Worm (Caenorhabditis elegans) whole organism, midembryonic: ENCODE data around the gene fbxb-30.
"Not testable (repeated sequence)": the region's sequence is repeated elsewhere in the genome, so short reads cannot be mapped to it uniquely, and the experiment has no call there.

ENCODE experiments used
- T22C8.4 ChIP-seq: fragments of 200-800 bp; sonication (Bioruptor generic); IDR thresholded peaks from 2 replicates; pipeline ENCODE4 v1.3.6; 2022; ENCODE audit warnings: missing genetic modification characterization, missing compliant biosample characterization
- cog-1 ChIP-seq: sonication (generic microtip); optimal IDR thresholded peaks from 2 replicates; lab custom pipeline; 2016; ENCODE audit warnings: missing genetic modification characterization, missing compliant biosample characterization
- flt-1 ChIP-seq: fragments of 200-800 bp; sonication (Bioruptor generic); IDR thresholded peaks from 2 replicates; pipeline ENCODE4 v1.3.6; 2022; ENCODE audit warnings: missing genetic modification characterization, missing compliant biosample characterization
- klf-2 ChIP-seq: fragments of 200-800 bp; sonication (Bioruptor generic); conservative IDR thresholded peaks from 2 replicates; pipeline ENCODE4 v1.3.6; 2022; ENCODE audit warnings: missing genetic modification reagents, missing genetic modification characterization, missing compliant biosample characterization
- med-1 ChIP-seq: sonication (generic microtip); optimal IDR thresholded peaks from 2 replicates; lab custom pipeline; 2017; ENCODE audit warnings: missing genetic modification characterization, mild to moderate bottlenecking, missing compliant biosample characterization, antibody characterized with exemption, missing genetic modification reagents; ENCODE audit not compliant: insufficient read depth
- ref-1 ChIP-seq: fragments of 200-800 bp; sonication (Bioruptor generic); conservative IDR thresholded peaks from 2 replicates; pipeline ENCODE4 v1.3.6; 2022; ENCODE audit warnings: missing genetic modification reagents, missing genetic modification characterization, missing compliant biosample characterization
- tab-1 ChIP-seq: fragments of 200-800 bp; sonication (Bioruptor generic); IDR thresholded peaks from 2 replicates; pipeline ENCODE4 v1.3.6; 2022; ENCODE audit warnings: missing genetic modification characterization, missing compliant biosample characterization
- ztf-23 ChIP-seq: fragments of 200-800 bp; sonication (Bioruptor generic); IDR thresholded peaks from 2 replicates; pipeline ENCODE4 v1.3.6; 2022; ENCODE audit warnings: missing genetic modification reagents, missing genetic modification characterization, missing compliant biosample characterization
- ztf-29 ChIP-seq: fragments of 200-800 bp; sonication (Bioruptor generic); IDR thresholded peaks from 2 replicates; pipeline ENCODE4 v1.3.6; 2022; ENCODE audit warnings: missing genetic modification reagents, missing genetic modification characterization, missing compliant biosample characterization

Gene fbxb-30

DNA sequence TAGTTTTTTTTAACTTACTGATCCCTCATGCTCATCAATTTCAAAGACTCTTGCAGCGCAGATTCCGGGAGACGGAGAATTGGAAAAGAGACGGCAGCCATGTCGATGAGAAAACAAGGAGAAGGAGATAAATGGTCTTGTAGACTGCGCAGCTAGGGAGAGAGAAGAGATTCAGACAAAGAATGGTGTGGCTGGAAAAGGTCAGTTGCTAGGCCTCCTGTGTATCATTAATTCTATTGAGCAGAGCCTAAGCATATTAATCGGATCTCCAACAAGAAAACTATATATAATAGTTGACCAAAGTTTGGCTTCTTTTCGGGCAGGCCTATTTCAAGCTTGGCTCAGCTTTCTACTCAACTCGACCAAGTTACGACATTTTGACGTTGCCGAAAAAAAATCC, 1.8 kb downstream of the fbxb-30 start, which contains the start of gene fbxb-29:
Gene fbxb-29, minus strand, starts transcription at position 101 of the 400 bp plus-strand sequence.
- TF ChIP-seq ztf-29 (GFP tag; lab: Robert Waterston, UW) (no peak), tab-1 (GFP tag; lab: Robert Waterston, UW) (no peak), T22C8.4 (no peak), cog-1 (no peak), med-1 (GFP tag; lab: Kevin White, UChicago) (no peak), klf-2 (GFP tag; lab: Robert Waterston, UW) (no peak)

- not testable (repeated sequence) for TF ChIP-seq cog-1; ztf-23 (GFP tag; lab: Robert Waterston, UW); ztf-29 (GFP tag; lab: Robert Waterston, UW)
Observed at ce11 chrII:996112-996511, 5.1 kb downstream of the fbxb-30 start, which contains the start of gene F45D11.11. TSS of gene F45D11.11 (minus strand) at chrII:996212.

- not testable (repeated sequence) for TF ChIP-seq med-1 (GFP tag; lab: Kevin White, UChicago); ref-1; cog-1
Observed at ce11 chrII:994231-994630, 7.0 kb downstream of the fbxb-30 start, which contains the start of gene F45D11.7. TSS of gene F45D11.7 (plus strand) at chrII:994531.

- no peak for TF ChIP-seq cog-1
Observed at ce11 chrII:991300-991699, 10.0 kb downstream of the fbxb-30 start, which contains the start of gene fbxc-42. TSS of gene fbxc-42 (plus strand) at chrII:991600.

- TF ChIP-seq tab-1 (GFP tag; lab: Robert Waterston, UW), result no peak
- TF ChIP-seq klf-2 (GFP tag; lab: Robert Waterston, UW), result no peak
- no peak for TF ChIP-seq ztf-29 (GFP tag; lab: Robert Waterston, UW)
- TF ChIP-seq med-1 (GFP tag; lab: Kevin White, UChicago), result no peak
- TF ChIP-seq T22C8.4, result no peak
- TF ChIP-seq cog-1, result no peak
- TF ChIP-seq flt-1 (GFP tag; lab: Robert Waterston, UW), result no peak
- TF ChIP-seq ref-1, result no peak
- TF ChIP-seq ztf-23 (GFP tag; lab: Robert Waterston, UW), result no peak
Observed at ce11 chrII:988437-988836, 12.8 kb downstream of the fbxb-30 start, which contains the start of gene fbxc-39. TSS of gene fbxc-39 (plus strand) at chrII:988737.

ce11 chrII:985703-986102, 15.5 kb downstream of the fbxb-30 start, which contains the start of gene fbxc-40:
TSS of gene fbxc-40 (plus strand) at chrII:986003.
- not testable (repeated sequence) for TF ChIP-seq T22C8.4; ztf-23 (GFP tag; lab: Robert Waterston, UW); klf-2 (GFP tag; lab: Robert Waterston, UW)

ce11 chrII:982842-983241, 18.4 kb downstream of the fbxb-30 start, which contains the start of gene srh-274:
TSS of gene srh-274 (plus strand) at chrII:983142.
- TF ChIP-seq ref-1 (no peak), flt-1 (GFP tag; lab: Robert Waterston, UW) (no peak), klf-2 (GFP tag; lab: Robert Waterston, UW) (no peak), ztf-23 (GFP tag; lab: Robert Waterston, UW) (no peak), ztf-29 (GFP tag; lab: Robert Waterston, UW) (no peak)

ce11 chrII:979135-979534, 22.1 kb downstream of the fbxb-30 start, which contains the start of the genes fbxc-17 and fbxc-15:
TSS of gene fbxc-17 (minus strand) at chrII:979235.
TSS of gene fbxc-15 (plus strand) at chrII:979423.
- TF ChIP-seq tab-1 (GFP tag; lab: Robert Waterston, UW) (no peak), ztf-23 (GFP tag; lab: Robert Waterston, UW) (no peak)

DNA sequence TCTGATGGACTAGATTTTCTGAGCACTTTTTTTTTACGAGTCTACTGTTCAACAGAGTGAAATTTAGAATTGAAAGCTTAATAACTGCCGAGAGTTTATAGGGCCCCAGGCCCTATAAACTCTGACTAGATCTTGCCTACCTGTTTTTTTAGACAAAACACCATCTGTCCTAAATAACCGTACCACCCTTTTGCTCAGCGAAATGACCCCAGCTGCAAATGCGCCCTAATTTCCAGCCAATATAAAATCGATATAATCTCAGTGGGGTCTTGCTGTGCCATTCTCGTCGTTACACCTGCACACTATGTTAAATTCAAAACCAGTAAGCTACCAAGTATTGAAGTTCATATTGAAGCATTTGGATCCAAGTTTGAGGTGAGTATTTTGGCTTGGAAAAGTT, 27.3 kb downstream of the fbxb-30 start, which contains the start of gene fbxc-14:
Gene fbxc-14, plus strand, starts transcription at position 301 of the 400 bp plus-strand sequence.
- TF ChIP-seq flt-1 (GFP tag; lab: Robert Waterston, UW) (no peak), ztf-23 (GFP tag; lab: Robert Waterston, UW) (no peak), tab-1 (GFP tag; lab: Robert Waterston, UW) (no peak), T22C8.4 (no peak), ztf-29 (GFP tag; lab: Robert Waterston, UW) (no peak), ref-1 (no peak), med-1 (GFP tag; lab: Kevin White, UChicago) (no peak), klf-2 (GFP tag; lab: Robert Waterston, UW) (no peak), cog-1 (no peak)

ce11 chrII:972850-973249, 28.4 kb downstream of the fbxb-30 start, which contains the start of gene C32B5.15:
TSS of gene C32B5.15 (minus strand) at chrII:972950.
- TF ChIP-seq cog-1, result no peak
- no peak for TF ChIP-seq flt-1 (GFP tag; lab: Robert Waterston, UW)
- no peak for TF ChIP-seq med-1 (GFP tag; lab: Kevin White, UChicago)
- no peak for TF ChIP-seq ref-1
- no peak for TF ChIP-seq klf-2 (GFP tag; lab: Robert Waterston, UW)
- TF ChIP-seq T22C8.4, result no peak
- TF ChIP-seq ztf-29 (GFP tag; lab: Robert Waterston, UW), result no peak
- no peak for TF ChIP-seq tab-1 (GFP tag; lab: Robert Waterston, UW)
- TF ChIP-seq ztf-23 (GFP tag; lab: Robert Waterston, UW), result no peak

- TF ChIP-seq tab-1 (GFP tag; lab: Robert Waterston, UW); med-1 (GFP tag; lab: Kevin White, UChicago); ztf-29 (GFP tag; lab: Robert Waterston, UW): not testable (repeated sequence)
Observed at ce11 chrII:968106-968505, 33.1 kb downstream of the fbxb-30 start, which contains the start of gene C32B5.6. TSS of gene C32B5.6 (plus strand) at chrII:968406.
